Worm (Caenorhabditis elegans) whole organism, L3 larva: Measurements from ENCODE around the gene C39B5.6.

Source experiments
- ZK546.5 ChIP-seq: sonication (generic microtip); optimal IDR thresholded peaks from 2 replicates; lab custom pipeline; 2017; ENCODE audit warnings: missing biosample characterization, missing genetic modification characterization
- elt-1 ChIP-seq: fragments of 150-350 bp; optimal IDR thresholded peaks from 2 replicates; lab custom pipeline; 2014; ENCODE audit warnings: missing biosample characterization, missing genetic modification characterization
- jun-1 ChIP-seq: fragments of 150-350 bp; optimal IDR thresholded peaks from 2 replicates; lab custom pipeline; 2014; ENCODE audit warnings: missing biosample characterization, missing genetic modification reagents, missing genetic modification characterization
- nfya-1 ChIP-seq: sonication (generic microtip); optimal IDR thresholded peaks from 2 replicates; lab custom pipeline; 2017; ENCODE audit warnings: missing genetic modification characterization, mild to moderate bottlenecking, missing compliant biosample characterization, antibody characterized with exemption, moderate library complexity; ENCODE audit not compliant: insufficient read depth
- nhr-237 ChIP-seq: fragments of 150-350 bp; optimal IDR thresholded peaks from 2 replicates; lab custom pipeline; 2014; ENCODE audit warnings: missing biosample characterization, missing genetic modification characterization
- pqm-1 ChIP-seq: fragments of 150-350 bp; optimal IDR thresholded peaks from 2 replicates; lab custom pipeline; 2017; ENCODE audit warnings: missing biosample characterization, missing genetic modification characterization, inconsistent platforms
- ztf-4 ChIP-seq: fragments of 150-350 bp; optimal IDR thresholded peaks from 2 replicates; lab custom pipeline; 2014; ENCODE audit warnings: missing biosample characterization, missing genetic modification characterization

- TF ChIP-seq ztf-4 (tag; lab: Kevin White, UChicago) (no peak), jun-1 (tag; lab: Kevin White, UChicago) (no peak), nhr-237 (no peak), nfya-1 (tag; lab: Kevin White, UChicago) (no peak), elt-1 (tag; lab: Kevin White, UChicago) (no peak), ZK546.5 (no peak), pqm-1 (tag; lab: Kevin White, UChicago) (no peak)
Observed at ce11 chrIII:2234192-2234934, 36.6 kb downstream of the C39B5.6 start, which contains the start of gene C39B5.2.
